Worm (Caenorhabditis elegans) whole organism, L2 larva: ENCODE data around the gene hpo-39.

Experiments used
- ama-1 ChIP-seq: fragments of 150-350 bp; optimal IDR thresholded peaks from 2 replicates; lab custom pipeline; 2018; ENCODE audit warnings: inconsistent platforms
- blmp-1 ChIP-seq: sonication (generic microtip); optimal IDR thresholded peaks from 2 replicates; lab custom pipeline; 2017; ENCODE audit warnings: missing genetic modification characterization, mild to moderate bottlenecking, missing compliant biosample characterization, antibody characterized with exemption, moderate library complexity; ENCODE audit not compliant: insufficient read depth
- ceh-16 ChIP-seq: fragments of 150-350 bp; optimal IDR thresholded peaks from 2 replicates; lab custom pipeline; 2014; ENCODE audit warnings: missing biosample characterization, missing genetic modification characterization
- elt-1 ChIP-seq: fragments of 150-350 bp; optimal IDR thresholded peaks from 2 replicates; lab custom pipeline; 2014; ENCODE audit warnings: missing biosample characterization, missing genetic modification characterization
- lin-13 ChIP-seq: fragments of 150-350 bp; optimal IDR thresholded peaks from 2 replicates; lab custom pipeline; 2014; ENCODE audit warnings: missing biosample characterization, missing genetic modification reagents, missing genetic modification characterization
- lin-39 ChIP-seq: fragments of 150-350 bp; optimal IDR thresholded peaks from 2 replicates; lab custom pipeline; 2014; ENCODE audit warnings: missing biosample characterization, missing genetic modification reagents, missing genetic modification characterization
- lsy-2 ChIP-seq, 2 experiments: fragments of 150-350 bp in 1 of 2; sonication (generic microtip) in 1 of 2; optimal IDR thresholded peaks; 2 replicates each; lab custom pipeline; 2014 to 2017; ENCODE audit warnings: missing biosample characterization in 2 of 2, missing genetic modification characterization in 2 of 2
- mdl-1 ChIP-seq, 2 experiments: fragments of 150-350 bp in 1 of 2; sonication (generic microtip) in 1 of 2; optimal IDR thresholded peaks; 2 replicates each; lab custom pipeline; 2017; ENCODE audit warnings: missing biosample characterization in 2 of 2, missing genetic modification characterization in 2 of 2
- nhr-12 ChIP-seq: fragments of 150-350 bp; optimal IDR thresholded peaks from 2 replicates; lab custom pipeline; 2014; ENCODE audit warnings: missing biosample characterization, missing genetic modification characterization
- snpc-4 ChIP-seq: fragments of 150-350 bp; optimal IDR thresholded peaks from 2 replicates; lab custom pipeline; 2014; ENCODE audit warnings: missing biosample characterization, missing genetic modification characterization
- unc-39 ChIP-seq: fragments of 150-350 bp; optimal IDR thresholded peaks from 2 replicates; lab custom pipeline; 2014; ENCODE audit warnings: missing biosample characterization, missing genetic modification characterization
- unc-62 ChIP-seq: fragments of 150-350 bp; optimal IDR thresholded peaks from 2 replicates; lab custom pipeline; 2014; ENCODE audit warnings: missing biosample characterization, missing genetic modification reagents, missing genetic modification characterization
- ztf-11 ChIP-seq: sonication (generic microtip); optimal IDR thresholded peaks from 2 replicates; lab custom pipeline; 2017; ENCODE audit warnings: missing biosample characterization, missing genetic modification characterization

DNA sequence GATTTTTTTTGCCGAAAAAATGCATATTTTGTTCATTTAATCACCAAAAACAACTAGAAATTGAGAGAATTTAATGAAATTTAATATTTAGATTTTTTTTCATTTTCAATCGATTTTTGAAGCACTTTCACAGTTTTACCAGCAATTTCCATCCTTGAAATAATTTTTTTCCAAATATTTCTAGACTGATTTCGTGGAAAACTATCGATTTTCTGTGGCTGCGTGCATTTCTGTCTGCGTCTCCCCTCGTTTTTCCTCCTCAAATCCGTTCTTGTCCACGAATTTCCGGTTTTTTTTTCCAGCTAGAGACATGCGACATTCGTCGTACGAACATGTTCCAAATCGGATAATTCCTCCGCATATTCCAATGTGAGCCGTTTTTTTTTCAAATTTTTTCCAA, 2.9 kb downstream of the hpo-39 start, which contains the start of gene Y61A9LA.3:
- TF ChIP-seq ama-1 (lab: Kevin White, UChicago) (no peak), elt-1 (tag; lab: Kevin White, UChicago) (no peak), mdl-1 (tag; optimal IDR thresholded peaks at IDR 0.05; lab: Kevin White, UChicago) (no peak), snpc-4 (tag; lab: Kevin White, UChicago) (no peak), nhr-12 (tag; lab: Kevin White, UChicago) (no peak), blmp-1 (tag; lab: Kevin White, UChicago) (no peak), lin-39 (tag; lab: Kevin White, UChicago) (no peak), ceh-16 (no peak), unc-62 (GFP tag; lab: Kevin White, UChicago) (no peak), lin-13 (GFP tag; lab: Kevin White, UChicago) (no peak), unc-39 (no peak), ztf-11 (tag; lab: Kevin White, UChicago) (no peak), lsy-2 (tag; optimal IDR thresholded peaks at IDR 0.05; lab: Kevin White, UChicago) (no peak)
